Fruit fly (Drosophila melanogaster): Measurements from ENCODE around the gene Raf.
A peak's percentile ranks its signal among the peaks of the same experiment; 100 is the strongest.

The Raf gene

dm6 chrX:2262511-2262910 is 32.8 kb upstream of the Raf start, which contains the start of the genes temp and CG3071 (continued):
- TF ChIP-seq cwo (GFP tag; optimal IDR thresholded peaks at IDR 0.05) (peak; percentile 72), chif (GFP tag; optimal IDR thresholded peaks at IDR 0.05) (peak; percentile 27 to 50), grau (tag; optimal IDR thresholded peaks at IDR 0.05) (peak; percentile 73), Dp (GFP tag; optimal IDR thresholded peaks at IDR 0.05) (peak; percentile 13), CG11247 (GFP tag; IDR thresholded peaks at IDR 0.05) (peak; percentile 21; the same call in 1 of the 2 replicates), pum (GFP tag; optimal IDR thresholded peaks at IDR 0.05) (peak; percentile 69), CG7963 (GFP tag; IDR thresholded peaks at IDR 0.05; ENCODE audit: partially characterized antibody) (no peak), CG2202 (tag; optimal IDR thresholded peaks at IDR 0.05) (peak; percentile 6), twi (tag; optimal IDR thresholded peaks at IDR 0.05) (peak; percentile 82), run (tag; optimal IDR thresholded peaks at IDR 0.05) (no peak), CG10209 (GFP tag; optimal IDR thresholded peaks at IDR 0.05) (peak; percentile 42), sob (GFP tag; IDR thresholded peaks at IDR 0.05) (peak; percentile 52), Taf1 (GFP tag; IDR thresholded peaks at IDR 0.05) (peak; percentile 20; the same call in 1 of the 2 replicates), pnt (GFP tag; optimal IDR thresholded peaks at IDR 0.05) (peak; percentile 58), Meics (GFP tag; optimal IDR thresholded peaks at IDR 0.05) (peak; percentile 59), gsb-n (tag; optimal IDR thresholded peaks at IDR 0.05) (peak; percentile 30), Adf1 (GFP tag; IDR thresholded peaks at IDR 0.05) (0 out of 2 replicates have a peak, but pooled peaks have one; percentile 25), Max (GFP tag; optimal IDR thresholded peaks at IDR 0.05) (peak; percentile 95), Tbp (GFP tag; optimal IDR thresholded peaks at IDR 0.05) (peak; percentile 96), maf-S (GFP tag; optimal IDR thresholded peaks at IDR 0.05) (peak; percentile 70), Blimp-1 (GFP tag; optimal IDR thresholded peaks at IDR 0.05) (no peak), sd (tag; optimal IDR thresholded peaks at IDR 0.05) (peak; percentile 56), chn (GFP tag; optimal IDR thresholded peaks at IDR 0.05) (peak; percentile 67), BtbVII (GFP tag; optimal IDR thresholded peaks at IDR 0.05) (peak; percentile 33), Usf (GFP tag; optimal IDR thresholded peaks at IDR 0.05) (peak; percentile 37), Deaf1 (tag; optimal IDR thresholded peaks at IDR 0.05) (peak; percentile 30), CG1529 (GFP tag; optimal IDR thresholded peaks at IDR 0.05) (peak; percentile 4), Xrp1 (GFP tag; IDR thresholded peaks at IDR 0.05) (peak; percentile 52; the same call in 1 of the 2 replicates), Hsf (GFP tag; optimal IDR thresholded peaks at IDR 0.05) (peak; percentile 76), CG6683 (GFP tag; optimal IDR thresholded peaks at IDR 0.05) (peak; percentile 8), Hey (tag; optimal IDR thresholded peaks at IDR 0.05) (peak; percentile 10), ERR (GFP tag; optimal IDR thresholded peaks at IDR 0.05) (peak; percentile 40), Spps (tag; optimal IDR thresholded peaks at IDR 0.05) (peak; percentile 5), Trl (optimal IDR thresholded peaks at IDR 0.05) (no peak), Trl (GFP tag; optimal IDR thresholded peaks at IDR 0.05) (peak; percentile 53), Fer3 (tag; optimal IDR thresholded peaks at IDR 0.05) (peak; percentile 21), oc (tag; optimal IDR thresholded peaks at IDR 0.05) (peak; percentile 49), CG7357 (GFP tag; IDR thresholded peaks at IDR 0.05) (peak; percentile 25; the same call in 1 of the 3 replicates), CG17829 (tag; optimal IDR thresholded peaks at IDR 0.05) (peak; percentile 65), CG11695 (GFP tag; IDR thresholded peaks at IDR 0.05) (0 out of 3 replicates have a peak, but pooled peaks have one; percentile 37), slou (GFP tag; optimal IDR thresholded peaks at IDR 0.05) (peak; percentile 48), CG9817 (tag; optimal IDR thresholded peaks at IDR 0.05) (peak; percentile 70), Nf-YB (GFP tag; optimal IDR thresholded peaks at IDR 0.05) (peak; percentile 34), CG7786 (GFP tag; optimal IDR thresholded peaks at IDR 0.05) (peak; percentile 48), CG4404 (GFP tag; IDR thresholded peaks at IDR 0.05) (peak; percentile 66), usp (GFP tag; optimal IDR thresholded peaks at IDR 0.05) (no peak), Mad (GFP tag; optimal IDR thresholded peaks at IDR 0.05) (peak; percentile 16), CTCF (GFP tag; optimal IDR thresholded peaks at IDR 0.05) (no peak), CG5180 (GFP tag; optimal IDR thresholded peaks at IDR 0.05) (peak; percentile 6), fd102C (GFP tag; optimal IDR thresholded peaks at IDR 0.05) (no peak)
